Fruit fly (Drosophila melanogaster) whole organism, embryonic: ENCODE results near the gene CG14191.

Source experiments
- Aef1 ChIP-seq: fragments of 200-800 bp; sonication (Bioruptor generic); IDR thresholded peaks from 3 replicates; pipeline ENCODE4 v1.3.6; 2022; ENCODE audit warnings: missing biosample characterization, missing genetic modification characterization
- B-H2 ChIP-seq: fragments of 200-800 bp; sonication (Bioruptor generic); optimal IDR thresholded peaks from 2 replicates; lab custom pipeline; 2018; ENCODE audit warnings: missing biosample characterization, mild to moderate bottlenecking, missing genetic modification characterization
- CG10979 ChIP-seq: fragments of 200-800 bp; sonication (Bioruptor generic); optimal IDR thresholded peaks from 2 replicates; lab custom pipeline; 2018; ENCODE audit warnings: missing biosample characterization, mild to moderate bottlenecking, missing genetic modification characterization, moderate library complexity
- CG11085 ChIP-seq: fragments of 200-800 bp; sonication (Bioruptor generic); IDR thresholded peaks from 2 replicates; pipeline ENCODE4 v1.3.6; 2022; ENCODE audit warnings: missing biosample characterization, missing genetic modification characterization
- CG11560 ChIP-seq: fragments of 200-800 bp; sonication (Bioruptor generic); IDR thresholded peaks from 3 replicates; pipeline ENCODE4 v1.3.6; 2022; ENCODE audit warnings: missing biosample characterization, missing genetic modification characterization
- CG12071 ChIP-seq: fragments of 200-800 bp; sonication (Bioruptor generic); optimal IDR thresholded peaks from 3 replicates; lab custom pipeline; 2018; ENCODE audit warnings: missing biosample characterization, mild to moderate bottlenecking, missing genetic modification characterization
- CG13287 ChIP-seq: fragments of 200-800 bp; sonication (Bioruptor generic); IDR thresholded peaks from 2 replicates; pipeline ENCODE4 v1.3.6; 2022; ENCODE audit warnings: missing biosample characterization, missing genetic modification characterization; ENCODE audit not compliant: partially characterized antibody
- CG17612 ChIP-seq: fragments of 200-800 bp; sonication (Bioruptor generic); IDR thresholded peaks from 2 replicates; pipeline ENCODE4 v1.3.6; 2022; ENCODE audit warnings: missing biosample characterization, missing genetic modification characterization
- CG17829 ChIP-seq: fragments of 200-800 bp; optimal IDR thresholded peaks from 2 replicates; lab custom pipeline; 2019; ENCODE audit warnings: missing biosample characterization, mild to moderate bottlenecking, missing genetic modification characterization, moderate library complexity
- CG31365 ChIP-seq: fragments of 200-800 bp; sonication (Bioruptor generic); optimal IDR thresholded peaks from 2 replicates; lab custom pipeline; 2018; ENCODE audit warnings: missing biosample characterization, mild to moderate bottlenecking, missing genetic modification characterization
- CG34376 ChIP-seq: fragments of 200-800 bp; sonication (Bioruptor generic); optimal IDR thresholded peaks from 2 replicates; lab custom pipeline; 2018; ENCODE audit warnings: missing biosample characterization, mild to moderate bottlenecking, missing genetic modification characterization
- CG4730 ChIP-seq: fragments of 200-800 bp; sonication (Bioruptor generic); IDR thresholded peaks from 2 replicates; pipeline ENCODE4 v1.3.6; 2022; ENCODE audit warnings: missing biosample characterization, missing genetic modification characterization
- CG6654 ChIP-seq: fragments of 200-800 bp; sonication (Bioruptor generic); optimal IDR thresholded peaks from 2 replicates; lab custom pipeline; 2017; ENCODE audit warnings: missing biosample characterization, mild to moderate bottlenecking, missing genetic modification characterization
- CG8290 ChIP-seq, 3 experiments: fragments of 200-800 bp; sonication (Bioruptor generic); optimal IDR thresholded peaks; 2 replicates each; lab custom pipeline; 2016 to 2019; ENCODE audit warnings: missing biosample characterization in 3 of 3, missing genetic modification characterization in 3 of 3, mild to moderate bottlenecking in 2 of 3, moderate library complexity in 1 of 3
- CG8478 ChIP-seq: fragments of >200 bp; optimal IDR thresholded peaks from 2 replicates; lab custom pipeline; 2018
- Deaf1 ChIP-seq: fragments of 200-800 bp; optimal IDR thresholded peaks from 3 replicates; lab custom pipeline; 2019; ENCODE audit warnings: missing biosample characterization, mild to moderate bottlenecking, missing genetic modification characterization, moderate library complexity
- Ets65A ChIP-seq: fragments of 200-800 bp; sonication (Bioruptor generic); peaks from one replicate; lab custom pipeline; 2016; ENCODE audit warnings: missing biosample characterization, missing genetic modification characterization
- Fer2 ChIP-seq: fragments of 200-800 bp; sonication (Bioruptor generic); optimal IDR thresholded peaks from 2 replicates; lab custom pipeline; 2018; ENCODE audit warnings: missing biosample characterization, mild to moderate bottlenecking, missing genetic modification characterization, moderate library complexity
- Hmr ChIP-seq: fragments of 200-800 bp; sonication (Bioruptor generic); optimal IDR thresholded peaks from 3 replicates; lab custom pipeline; 2017; ENCODE audit warnings: mild to moderate bottlenecking, missing biosample characterization, missing genetic modification reagents, missing genetic modification characterization
- Hr3 ChIP-seq: fragments of 200-800 bp; sonication (Bioruptor generic); optimal IDR thresholded peaks from 3 replicates; lab custom pipeline; 2016; ENCODE audit warnings: missing biosample characterization, missing genetic modification characterization
- Med ChIP-seq: fragments of 200-800 bp; sonication (Bioruptor generic); peaks from one replicate; lab custom pipeline; 2016; ENCODE audit warnings: missing biosample characterization, missing genetic modification characterization, mild to moderate bottlenecking, inconsistent platforms, moderate library complexity
- NK7.1 ChIP-seq: fragments of 200-800 bp; sonication (Bioruptor generic); optimal IDR thresholded peaks from 3 replicates; lab custom pipeline; 2016; ENCODE audit warnings: missing biosample characterization, missing genetic modification characterization
- Rx ChIP-seq: fragments of 200-800 bp; sonication (Bioruptor generic); IDR thresholded peaks from 2 replicates; pipeline ENCODE4 v1.3.6; 2022; ENCODE audit warnings: missing biosample characterization, missing genetic modification characterization
- Six4 ChIP-seq: fragments of 200-800 bp; sonication (Bioruptor generic); optimal IDR thresholded peaks from 2 replicates; lab custom pipeline; 2016; ENCODE audit warnings: missing biosample characterization, missing genetic modification characterization
- bowl ChIP-seq: fragments of 200-800 bp; sonication (Bioruptor generic); IDR thresholded peaks from 2 replicates; pipeline ENCODE4 v1.3.6; 2022; ENCODE audit warnings: missing biosample characterization, missing genetic modification characterization
- cas ChIP-seq: fragments of 200-800 bp; sonication (Bioruptor generic); IDR thresholded peaks from 2 replicates; pipeline ENCODE4 v1.3.6; 2022; ENCODE audit warnings: missing biosample characterization, missing genetic modification characterization
- ci ChIP-seq: fragments of 200-800 bp; sonication (Bioruptor generic); IDR thresholded peaks from 3 replicates; pipeline ENCODE4 v1.3.6; 2022; ENCODE audit warnings: missing biosample characterization, missing genetic modification characterization
- corto ChIP-seq: fragments of 200-800 bp; sonication (Bioruptor generic); optimal IDR thresholded peaks from 2 replicates; lab custom pipeline; 2016; ENCODE audit warnings: missing biosample characterization, mild to moderate bottlenecking, missing genetic modification characterization, moderate library complexity
- emc ChIP-seq: fragments of 200-800 bp; sonication (Bioruptor generic); optimal IDR thresholded peaks from 2 replicates; lab custom pipeline; 2016; ENCODE audit warnings: missing biosample characterization, missing genetic modification characterization
- exex ChIP-seq: fragments of 200-800 bp; sonication (Bioruptor generic); optimal IDR thresholded peaks from 4 replicates; lab custom pipeline; 2018; ENCODE audit warnings: missing biosample characterization, mild to moderate bottlenecking, missing genetic modification characterization, moderate library complexity
- gfzf ChIP-seq: fragments of 200-800 bp; sonication (Bioruptor generic); optimal IDR thresholded peaks from 2 replicates; lab custom pipeline; 2016; ENCODE audit warnings: missing biosample characterization, mild to moderate bottlenecking, missing genetic modification characterization, moderate library complexity
- hb ChIP-seq: fragments of 200-800 bp; sonication (Bioruptor generic); IDR thresholded peaks from 3 replicates; pipeline ENCODE4 v1.3.6; 2022; ENCODE audit warnings: missing biosample characterization, missing genetic modification characterization; ENCODE audit not compliant: partially characterized antibody
- kni ChIP-seq: fragments of 200-800 bp; sonication (Bioruptor generic); optimal IDR thresholded peaks from 3 replicates; lab custom pipeline; 2017; ENCODE audit warnings: mild to moderate bottlenecking, missing biosample characterization, missing genetic modification reagents, missing genetic modification characterization
- lov ChIP-seq, 2 experiments: fragments of 200-800 bp in 1 of 2; fragments of >200 bp in 1 of 2; sonication (Bioruptor generic) in 1 of 2; IDR thresholded peaks in 1 of 2; optimal IDR thresholded peaks in 1 of 2; 2 replicates in 1 of 2; 3 replicates in 1 of 2; pipeline versions ENCODE4 v1.3.6 to Lab custom; 2017 to 2022; ENCODE audit warnings: missing biosample characterization in 1 of 2, missing genetic modification characterization in 1 of 2
- nerfin-1 ChIP-seq: fragments of 200-800 bp; sonication (Bioruptor generic); optimal IDR thresholded peaks from 3 replicates; lab custom pipeline; 2019; ENCODE audit warnings: missing biosample characterization, mild to moderate bottlenecking, missing genetic modification characterization, moderate library complexity
- otp ChIP-seq: fragments of 200-800 bp; sonication (Bioruptor generic); IDR thresholded peaks from 3 replicates; pipeline ENCODE4, ENCODE4 v1.3.6; 2022; ENCODE audit warnings: missing biosample characterization, missing genetic modification characterization
- pfk ChIP-seq: fragments of 200-800 bp; sonication (Bioruptor generic); optimal IDR thresholded peaks from 2 replicates; lab custom pipeline; 2018; ENCODE audit warnings: missing biosample characterization, mild to moderate bottlenecking, missing genetic modification characterization, moderate library complexity
- pnt ChIP-seq: fragments of 200-800 bp; sonication (Bioruptor generic); optimal IDR thresholded peaks from 3 replicates; lab custom pipeline; 2016; ENCODE audit warnings: missing biosample characterization, missing genetic modification characterization
- psq ChIP-seq: fragments of 200-800 bp; sonication (Bioruptor generic); optimal IDR thresholded peaks from 2 replicates; lab custom pipeline; 2017; ENCODE audit warnings: missing biosample characterization, missing genetic modification characterization
- pzg ChIP-seq: fragments of 200-800 bp; sonication (Bioruptor generic); optimal IDR thresholded peaks from 3 replicates; lab custom pipeline; 2018; ENCODE audit warnings: missing biosample characterization, mild to moderate bottlenecking, missing genetic modification characterization, moderate library complexity
- salm ChIP-seq: fragments of 200-800 bp; sonication (Bioruptor generic); optimal IDR thresholded peaks from 2 replicates; lab custom pipeline; 2018; ENCODE audit warnings: missing biosample characterization, mild to moderate bottlenecking, missing genetic modification characterization
- sc ChIP-seq, 3 experiments: fragments of >200 bp in 2 of 3; fragments of 200-800 bp in 1 of 3; sonication (Bioruptor generic) in 1 of 3; optimal IDR thresholded peaks; 2 replicates in 2 of 3; 3 replicates in 1 of 3; lab custom pipeline; 2017; ENCODE audit warnings: mild to moderate bottlenecking in 1 of 3, missing biosample characterization in 1 of 3, missing genetic modification characterization in 1 of 3, missing genetic modification reagents in 1 of 3
- stc ChIP-seq: fragments of 200-800 bp; sonication (Bioruptor generic); IDR thresholded peaks from 2 replicates; pipeline ENCODE4 v1.3.6; 2022; ENCODE audit warnings: missing biosample characterization, missing genetic modification characterization
- tin ChIP-seq: fragments of 200-800 bp; sonication (Bioruptor generic); optimal IDR thresholded peaks from 3 replicates; lab custom pipeline; 2016; ENCODE audit warnings: missing biosample characterization, missing genetic modification characterization
- tx ChIP-seq: fragments of 200-800 bp; sonication (Bioruptor generic); optimal IDR thresholded peaks from 2 replicates; lab custom pipeline; 2016; ENCODE audit warnings: missing biosample characterization, missing genetic modification characterization
- zen2 ChIP-seq: fragments of 200-800 bp; sonication (Bioruptor generic); IDR thresholded peaks from 3 replicates; pipeline ENCODE4 v1.3.6; 2022; ENCODE audit warnings: missing biosample characterization, missing genetic modification characterization; ENCODE audit not compliant: partially characterized antibody

Gene CG14191

DNA sequence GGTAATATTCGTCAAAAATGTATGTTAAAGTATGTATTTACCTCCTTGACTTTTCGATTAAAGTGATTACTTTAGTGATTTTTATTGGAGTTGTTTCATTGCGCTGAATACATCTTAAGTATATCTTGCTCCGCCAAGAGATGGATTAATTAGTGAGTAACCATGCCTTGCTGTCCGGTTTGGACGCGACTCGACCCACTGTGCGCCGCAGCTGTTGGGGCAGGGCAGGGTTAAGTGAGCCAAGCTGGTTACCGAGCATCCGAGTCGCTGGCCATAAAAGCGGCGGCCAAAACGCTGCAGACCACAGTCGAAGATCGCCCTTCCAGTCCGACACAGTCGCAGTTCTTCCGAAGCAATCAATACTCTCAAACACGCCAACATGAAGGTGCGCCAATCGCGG, at the start of gene CG14191:
Gene CG14191, plus strand, starts transcription at position 301 of the 400 bp plus-strand sequence.
- no peak for TF ChIP-seq sc (optimal IDR thresholded peaks at IDR 0.05; lab: Kevin White, UChicago)
- no peak for TF ChIP-seq sc (GFP tag; optimal IDR thresholded peaks at IDR 0.05; lab: Kevin White, UChicago)
- no peak for TF ChIP-seq gfzf
- TF ChIP-seq Hmr, result no peak
- no peak for TF ChIP-seq CG4730 (GFP tag; lab: Robert Waterston, UW)
- TF ChIP-seq nerfin-1 (tag; lab: Kevin White, UChicago), result no peak
- TF ChIP-seq stc (GFP tag; lab: Robert Waterston, UW), result no peak
- no peak for TF ChIP-seq emc
- TF ChIP-seq hb (GFP tag; lab: Robert Waterston, UW), result no peak

DNA sequence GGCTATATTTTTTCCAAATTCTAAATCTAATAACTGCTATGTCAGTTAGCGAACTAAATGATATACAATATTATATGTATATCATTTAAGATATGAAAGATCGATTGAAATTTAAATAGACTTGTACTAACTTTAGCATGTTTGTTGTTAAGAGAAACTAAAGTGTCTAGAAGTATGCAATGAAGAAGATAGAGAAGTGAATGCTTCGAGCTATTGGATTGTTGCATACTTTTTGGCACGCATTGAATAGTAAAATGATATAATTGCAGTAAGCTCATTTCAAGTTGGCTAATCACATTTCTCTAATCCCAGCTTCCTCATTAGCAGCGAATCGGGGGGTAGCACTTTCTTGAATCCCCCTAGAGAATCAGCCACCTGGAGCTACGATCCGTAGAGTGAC, 47.7 kb upstream of the CG14191 start:
- TF ChIP-seq Deaf1 (tag; lab: Kevin White, UChicago) (no peak), CG17612 (peak; percentile 74), CG8290 (GFP tag; optimal IDR thresholded peaks at IDR 0.05; lab: Kevin White, UChicago) (peak; percentile 74), CG8290 (tag; optimal IDR thresholded peaks at IDR 0.05; lab: Kevin White, UChicago) (peak in 1 of 2 experiments; percentile 73)

DNA sequence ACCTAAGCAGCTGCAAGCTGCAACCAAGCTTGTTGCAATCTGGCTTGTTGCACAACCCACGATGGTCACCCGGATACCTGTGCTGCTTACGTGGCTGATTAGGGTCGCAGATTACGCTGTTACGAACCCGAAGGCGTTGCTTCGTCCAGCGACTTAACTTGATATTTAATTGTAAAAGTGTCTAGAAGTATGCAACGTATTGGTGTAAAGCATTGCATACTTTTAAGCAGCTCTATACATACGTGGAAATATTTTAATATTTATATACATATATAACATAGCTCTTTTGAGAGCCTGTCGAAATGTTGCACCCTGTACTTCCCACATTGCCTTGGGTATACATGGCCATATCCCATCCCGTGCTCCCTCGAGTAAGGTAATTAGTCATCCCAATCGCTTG, 44.3 kb upstream of the CG14191 start:
- TF ChIP-seq NK7.1 (GFP tag; lab: Kevin White, UChicago), result no peak
- TF ChIP-seq B-H2, result no peak
- TF ChIP-seq exex (tag; lab: Kevin White, UChicago), result no peak
- no peak for TF ChIP-seq CG34376 (GFP tag; lab: Kevin White, UChicago)
- peak; percentile 70 for TF ChIP-seq CG17612
- TF ChIP-seq tin (GFP tag; lab: Kevin White, UChicago), result no peak
- no peak for TF ChIP-seq CG17829 (tag; lab: Kevin White, UChicago)
- no peak for TF ChIP-seq zen2
- TF ChIP-seq pfk, result no peak
- TF ChIP-seq kni (GFP tag; lab: Kevin White, UChicago), result no peak
- TF ChIP-seq CG8290 (GFP tag; optimal IDR thresholded peaks at IDR 0.05; lab: Kevin White, UChicago), result peak; percentile 64
- TF ChIP-seq CG8290 (tag; optimal IDR thresholded peaks at IDR 0.05; lab: Kevin White, UChicago), result peak in 1 of 2 experiments; percentile 73
- TF ChIP-seq cas, result no peak
- TF ChIP-seq otp, result no peak
- TF ChIP-seq CG13287 (GFP tag; lab: Robert Waterston, UW), result no peak
- TF ChIP-seq Fer2 (tag; lab: Kevin White, UChicago), result no peak
- no peak for TF ChIP-seq CG8478 (lab: Kevin White, UChicago)

DNA sequence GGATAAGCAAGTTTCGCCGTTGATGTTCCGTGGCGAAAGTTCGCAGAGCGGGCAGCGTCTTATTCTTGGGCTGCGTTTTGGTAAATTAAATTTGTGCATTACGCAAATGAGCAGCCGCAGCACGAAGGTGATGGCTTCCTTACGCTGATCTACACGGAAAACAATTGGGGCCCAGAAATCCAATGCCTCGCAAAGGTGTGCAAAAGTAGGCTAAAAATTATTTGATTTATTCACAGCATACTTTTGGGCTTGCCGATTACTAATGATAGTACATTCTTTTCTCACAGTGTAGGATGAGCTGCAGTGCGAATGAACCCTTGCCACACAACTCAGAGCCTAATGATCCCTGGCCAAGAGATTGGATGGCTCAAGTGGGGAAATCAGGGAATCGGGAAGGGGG, 41.2 kb upstream of the CG14191 start:
- TF ChIP-seq pnt, result no peak
- TF ChIP-seq salm, result no peak
- peak; percentile 55 for TF ChIP-seq Med (GFP tag; lab: Kevin White, UChicago)
- no peak for TF ChIP-seq CG11085 (GFP tag; lab: Robert Waterston, UW)
- no peak for TF ChIP-seq pzg (GFP tag; lab: Kevin White, UChicago)
- no peak for TF ChIP-seq tx (GFP tag; lab: Kevin White, UChicago)
- TF ChIP-seq psq (GFP tag; lab: Kevin White, UChicago), result no peak
- no peak for TF ChIP-seq lov (optimal IDR thresholded peaks at IDR 0.05; lab: Kevin White, UChicago)
- no peak for TF ChIP-seq lov (GFP tag; IDR thresholded peaks at IDR 0.05; lab: Robert Waterston, UW)
- no peak for TF ChIP-seq Ets65A
- TF ChIP-seq CG31365 (tag; lab: Kevin White, UChicago), result no peak
- no peak for TF ChIP-seq CG11560 (tag; lab: Robert Waterston, UW)
- TF ChIP-seq CG17612, result peak; percentile 77
- TF ChIP-seq Hr3, result no peak
- TF ChIP-seq CG6654 (GFP tag; lab: Kevin White, UChicago), result no peak
- no peak for TF ChIP-seq corto
- TF ChIP-seq Rx (GFP tag; lab: Robert Waterston, UW), result 0 out of 2 replicates have a peak, but pooled peaks have one; percentile 7
- no peak for TF ChIP-seq Six4 (GFP tag; lab: Kevin White, UChicago)
- TF ChIP-seq CG12071 (GFP tag; lab: Kevin White, UChicago), result no peak
- peak; percentile 66 for TF ChIP-seq CG8290 (GFP tag; optimal IDR thresholded peaks at IDR 0.05; lab: Kevin White, UChicago)
- TF ChIP-seq CG8290 (tag; optimal IDR thresholded peaks at IDR 0.05; lab: Kevin White, UChicago), result peak; percentile 26 to 36
- TF ChIP-seq ci (GFP tag; lab: Robert Waterston, UW), result no peak
- no peak for TF ChIP-seq bowl (GFP tag; lab: Robert Waterston, UW)
- TF ChIP-seq Aef1 (GFP tag; lab: Robert Waterston, UW), result no peak
- no peak for TF ChIP-seq CG10979
